Fruit fly (Drosophila melanogaster) whole organism, pupa: ENCODE data around the gene Drs.

Source experiments
- CG10348 ChIP-seq: fragments of 200-800 bp; sonication (Bioruptor generic); IDR thresholded peaks from 2 replicates; pipeline ENCODE4 v1.3.6; 2022; ENCODE audit warnings: missing biosample characterization, missing genetic modification characterization
- CG12605 ChIP-seq: fragments of 200-800 bp; sonication (Bioruptor generic); IDR thresholded peaks from 2 replicates; pipeline ENCODE4 v1.3.6; 2022; ENCODE audit warnings: missing biosample characterization, missing genetic modification characterization
- CG13204 ChIP-seq: fragments of 200-800 bp; sonication (Bioruptor generic); optimal IDR thresholded peaks from 2 replicates; lab custom pipeline; 2018; ENCODE audit warnings: missing biosample characterization, mild to moderate bottlenecking, missing genetic modification characterization, moderate library complexity
- CG14655 ChIP-seq: fragments of 200-800 bp; sonication (Bioruptor generic); optimal IDR thresholded peaks from 3 replicates; lab custom pipeline; 2017; ENCODE audit warnings: mild to moderate bottlenecking, missing biosample characterization, missing genetic modification reagents, missing genetic modification characterization
- CG15710 ChIP-seq: fragments of 200-800 bp; sonication (Bioruptor generic); optimal IDR thresholded peaks from 2 replicates; lab custom pipeline; 2018; ENCODE audit warnings: missing biosample characterization, mild to moderate bottlenecking, missing genetic modification characterization, moderate library complexity
- CG17806 ChIP-seq: fragments of 200-800 bp; sonication (Bioruptor generic); optimal IDR thresholded peaks from 2 replicates; lab custom pipeline; 2018; ENCODE audit warnings: missing biosample characterization, mild to moderate bottlenecking, missing genetic modification characterization, moderate library complexity
- CG32121 ChIP-seq: fragments of 200-800 bp; sonication (Bioruptor generic); IDR thresholded peaks from 2 replicates; pipeline ENCODE4 v1.3.6; 2022; ENCODE audit warnings: missing biosample characterization, missing genetic modification characterization
- CG34367 ChIP-seq: fragments of 200-800 bp; sonication (Bioruptor generic); optimal IDR thresholded peaks from 2 replicates; lab custom pipeline; 2018; ENCODE audit warnings: missing biosample characterization, mild to moderate bottlenecking, missing genetic modification characterization
- CG4496 ChIP-seq: fragments of 200-800 bp; sonication (Bioruptor generic); IDR thresholded peaks from 3 replicates; pipeline ENCODE4 v1.3.6; 2022; ENCODE audit warnings: missing biosample characterization, missing genetic modification characterization
- CG8159 ChIP-seq: fragments of 200-800 bp; sonication (Bioruptor generic); optimal IDR thresholded peaks from 3 replicates; lab custom pipeline; 2018; ENCODE audit warnings: missing biosample characterization, mild to moderate bottlenecking, missing genetic modification characterization, moderate library complexity
- CG8301 ChIP-seq: fragments of 200-800 bp; sonication (Bioruptor generic); optimal IDR thresholded peaks from 2 replicates; lab custom pipeline; 2018; ENCODE audit warnings: missing biosample characterization, mild to moderate bottlenecking, missing genetic modification characterization
- CG9948 ChIP-seq: fragments of 200-800 bp; sonication (Bioruptor generic); optimal IDR thresholded peaks from 2 replicates; lab custom pipeline; 2018; ENCODE audit warnings: missing biosample characterization, mild to moderate bottlenecking, missing genetic modification characterization, moderate library complexity
- D1 ChIP-seq: fragments of 200-800 bp; sonication (Bioruptor generic); optimal IDR thresholded peaks from 2 replicates; lab custom pipeline; 2018; ENCODE audit warnings: missing biosample characterization, mild to moderate bottlenecking, missing genetic modification characterization, moderate library complexity
- EcR ChIP-seq: fragments of 200-800 bp; sonication (Bioruptor generic); optimal IDR thresholded peaks from 3 replicates; lab custom pipeline; 2019; ENCODE audit warnings: missing biosample characterization, missing genetic modification characterization, mild to moderate bottlenecking, moderate library complexity, missing genetic modification reagents
- Ets98B ChIP-seq: fragments of 200-800 bp; sonication (Bioruptor generic); IDR thresholded peaks from 2 replicates; pipeline ENCODE4 v1.3.6; 2022; ENCODE audit warnings: missing biosample characterization, missing genetic modification characterization
- Pif1A ChIP-seq: fragments of 200-800 bp; sonication (Bioruptor generic); optimal IDR thresholded peaks from 3 replicates; lab custom pipeline; 2016; ENCODE audit warnings: missing biosample characterization, missing genetic modification characterization
- Pif1B ChIP-seq: fragments of 200-800 bp; sonication (Bioruptor generic); optimal IDR thresholded peaks from 3 replicates; lab custom pipeline; 2016; ENCODE audit warnings: missing biosample characterization, missing genetic modification characterization
- Snoo ChIP-seq: fragments of 200-800 bp; sonication (Bioruptor generic); optimal IDR thresholded peaks from 3 replicates; lab custom pipeline; 2017; ENCODE audit warnings: missing biosample characterization, mild to moderate bottlenecking, missing genetic modification characterization, inconsistent platforms
- fd96Ca ChIP-seq: fragments of 200-800 bp; sonication (Bioruptor generic); IDR thresholded peaks from 3 replicates; pipeline ENCODE4 v1.3.6; 2022; ENCODE audit warnings: missing biosample characterization, missing genetic modification characterization
- gl ChIP-seq: fragments of 200-800 bp; sonication (Bioruptor generic); optimal IDR thresholded peaks from 2 replicates; lab custom pipeline; 2018; ENCODE audit warnings: missing biosample characterization, mild to moderate bottlenecking, missing genetic modification characterization
- rn ChIP-seq: fragments of 200-800 bp; sonication (Bioruptor generic); IDR thresholded peaks from 2 replicates; pipeline ENCODE4 v1.3.6; 2022; ENCODE audit warnings: missing biosample characterization, missing genetic modification characterization

The Drs gene

dm6 chr3L:3369256-3369655 lies at the start of gene Drs:
TSS of gene Drs (plus strand) at chr3L:3369556.
- TF ChIP-seq CG10348 (GFP tag; lab: Robert Waterston, UW) (no peak), fd96Ca (no peak), CG32121 (GFP tag; lab: Robert Waterston, UW) (no peak), Pif1A (GFP tag; lab: Kevin White, UChicago) (no peak), EcR (GFP tag; lab: Kevin White, UChicago) (no peak), Pif1B (GFP tag; lab: Kevin White, UChicago) (no peak), Ets98B (GFP tag; lab: Robert Waterston, UW) (no peak), Snoo (tag; lab: Kevin White, UChicago) (no peak), CG17806 (tag; lab: Kevin White, UChicago) (no peak), CG8159 (tag; lab: Kevin White, UChicago) (no peak), CG12605 (GFP tag; lab: Robert Waterston, UW) (no peak), CG13204 (GFP tag; lab: Kevin White, UChicago) (no peak), CG15710 (no peak), rn (no peak), D1 (no peak), CG14655 (GFP tag; lab: Kevin White, UChicago) (no peak), CG8301 (tag; lab: Kevin White, UChicago) (no peak), CG9948 (tag; lab: Kevin White, UChicago) (no peak), CG34367 (tag; lab: Kevin White, UChicago) (no peak), gl (tag; lab: Kevin White, UChicago) (no peak)

DNA sequence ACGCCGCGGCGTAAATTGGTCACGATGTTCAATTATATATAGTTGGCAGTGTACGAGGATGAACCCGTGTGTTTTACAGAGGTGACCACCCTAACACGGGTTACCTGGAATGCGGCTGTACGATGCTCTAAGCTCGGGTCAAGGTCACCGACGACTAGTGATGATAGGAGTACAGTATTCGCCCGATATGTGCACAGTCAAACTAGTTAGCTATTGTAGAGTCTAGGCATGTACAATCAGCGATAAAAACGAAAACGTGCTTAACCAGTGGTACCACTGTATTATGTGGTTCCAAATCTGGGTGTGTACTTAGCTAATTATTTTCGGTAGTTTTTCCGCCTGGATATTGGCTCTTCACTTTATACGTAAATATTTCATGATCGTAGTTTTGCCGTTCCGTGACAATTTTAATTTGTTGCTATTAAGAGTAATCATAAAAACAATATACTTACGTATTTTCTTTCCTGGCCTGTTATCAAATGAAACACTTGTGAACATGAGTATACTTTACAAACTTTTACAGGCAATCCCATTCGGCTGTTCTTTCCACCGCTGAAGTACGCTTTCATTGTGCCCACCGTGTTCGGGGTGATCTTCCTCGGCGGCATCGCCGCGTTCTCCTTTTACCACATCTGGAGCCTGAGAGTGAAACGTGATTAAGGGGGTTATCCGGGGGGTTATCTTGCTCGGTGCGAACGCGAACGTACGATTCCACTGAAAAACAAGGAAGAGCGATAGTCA lies 49.2 kb upstream of the Drs start:
- no peak for TF ChIP-seq Pif1B (GFP tag; lab: Kevin White, UChicago)
- no peak for TF ChIP-seq CG17806 (tag; lab: Kevin White, UChicago)
- peak; percentile 65 for TF ChIP-seq EcR (GFP tag; lab: Kevin White, UChicago)
- no peak for TF ChIP-seq Pif1A (GFP tag; lab: Kevin White, UChicago)
- TF ChIP-seq CG9948 (tag; lab: Kevin White, UChicago), result peak; percentile 3
- peak; percentile 19 for TF ChIP-seq CG8301 (tag; lab: Kevin White, UChicago)
- no peak for TF ChIP-seq Ets98B (GFP tag; lab: Robert Waterston, UW)
- TF ChIP-seq CG14655 (GFP tag; lab: Kevin White, UChicago), result no peak
- no peak for TF ChIP-seq fd96Ca
- no peak for TF ChIP-seq rn
- no peak for TF ChIP-seq gl (tag; lab: Kevin White, UChicago)
- no peak for TF ChIP-seq CG15710
- TF ChIP-seq CG32121 (GFP tag; lab: Robert Waterston, UW), result no peak
- no peak for TF ChIP-seq CG12605 (GFP tag; lab: Robert Waterston, UW)
- no peak for TF ChIP-seq D1
- TF ChIP-seq CG34367 (tag; lab: Kevin White, UChicago), result no peak
- TF ChIP-seq Snoo (tag; lab: Kevin White, UChicago), result no peak
- TF ChIP-seq CG13204 (GFP tag; lab: Kevin White, UChicago), result no peak
- no peak for TF ChIP-seq CG4496 (GFP tag; lab: Robert Waterston, UW)
- TF ChIP-seq CG8159 (tag; lab: Kevin White, UChicago), result peak; percentile 14
- TF ChIP-seq CG10348 (GFP tag; lab: Robert Waterston, UW), result no peak

- no peak for TF ChIP-seq CG4496 (GFP tag; lab: Robert Waterston, UW)
- no peak for TF ChIP-seq Ets98B (GFP tag; lab: Robert Waterston, UW)
- no peak for TF ChIP-seq CG8301 (tag; lab: Kevin White, UChicago)
- no peak for TF ChIP-seq EcR (GFP tag; lab: Kevin White, UChicago)
- TF ChIP-seq Pif1B (GFP tag; lab: Kevin White, UChicago), result no peak
- TF ChIP-seq CG9948 (tag; lab: Kevin White, UChicago), result no peak
- no peak for TF ChIP-seq CG32121 (GFP tag; lab: Robert Waterston, UW)
- no peak for TF ChIP-seq CG34367 (tag; lab: Kevin White, UChicago)
- TF ChIP-seq CG12605 (GFP tag; lab: Robert Waterston, UW), result no peak
- no peak for TF ChIP-seq Snoo (tag; lab: Kevin White, UChicago)
- TF ChIP-seq CG13204 (GFP tag; lab: Kevin White, UChicago), result no peak
Measured at dm6 chr3L:3325597-3325924, 43.8 kb upstream of the Drs start.

DNA sequence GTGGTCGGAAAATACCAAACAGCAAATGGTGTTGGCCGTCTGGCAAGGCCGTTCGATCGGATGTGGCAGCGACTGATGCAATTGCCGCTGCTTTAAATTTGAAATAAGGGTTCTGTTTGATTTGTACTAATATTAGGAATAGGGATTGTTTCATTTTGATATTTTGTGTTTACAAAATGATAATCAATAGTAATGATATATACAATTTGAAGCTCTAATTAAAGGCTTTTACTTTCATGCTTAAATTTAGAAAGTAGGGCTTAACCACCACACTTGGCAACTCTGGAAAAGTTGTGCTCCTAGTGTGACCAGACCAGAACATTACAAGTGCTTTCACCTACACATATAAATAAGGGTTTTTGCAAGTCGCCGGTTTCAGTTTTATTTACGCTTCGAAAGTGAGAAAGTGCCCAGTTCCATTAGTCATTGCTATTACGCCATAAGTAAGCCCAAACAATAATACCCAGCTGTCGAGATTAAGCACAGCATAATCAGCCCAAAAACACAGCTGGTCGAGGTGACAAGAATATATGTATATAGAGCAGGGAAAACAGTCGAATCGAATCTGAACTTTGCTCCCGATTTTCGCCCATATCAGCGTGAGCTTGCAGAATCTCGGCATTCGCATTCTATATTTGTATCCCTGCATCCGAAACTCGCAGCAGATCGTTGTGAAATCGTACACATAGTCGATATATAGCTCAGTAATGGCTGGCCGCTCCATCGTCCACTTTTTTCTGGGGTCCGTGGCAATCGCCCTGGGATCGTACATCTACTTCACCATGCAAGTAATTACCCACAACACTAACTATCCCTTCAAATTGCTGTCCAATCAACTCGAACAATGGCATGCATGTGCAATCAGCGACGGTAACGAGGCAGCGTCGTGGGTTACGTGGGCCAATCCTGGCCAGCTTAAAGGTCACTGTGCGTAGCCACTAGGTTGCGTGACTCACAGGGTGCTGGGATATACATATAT lies 43.1 kb upstream of the Drs start, which contains the start of gene Gtpx:
Gene Gtpx, plus strand, starts transcription at position 341 of the 979 bp plus-strand sequence.
- peak; percentile 4 for TF ChIP-seq Snoo (tag; lab: Kevin White, UChicago)
- no peak for TF ChIP-seq CG10348 (GFP tag; lab: Robert Waterston, UW)
- TF ChIP-seq CG8159 (tag; lab: Kevin White, UChicago), result no peak
- TF ChIP-seq CG8301 (tag; lab: Kevin White, UChicago), result peak; percentile 24
- peak; percentile 40 for TF ChIP-seq Pif1A (GFP tag; lab: Kevin White, UChicago)
- TF ChIP-seq D1, result no peak
- no peak for TF ChIP-seq CG15710
- no peak for TF ChIP-seq EcR (GFP tag; lab: Kevin White, UChicago)
- TF ChIP-seq CG13204 (GFP tag; lab: Kevin White, UChicago), result no peak
- TF ChIP-seq rn, result no peak
- TF ChIP-seq CG12605 (GFP tag; lab: Robert Waterston, UW), result no peak; the same call in 1 of the 2 replicates
- no peak for TF ChIP-seq CG32121 (GFP tag; lab: Robert Waterston, UW)
- no peak for TF ChIP-seq fd96Ca
- peak; percentile 48; the same call in 2 of the 3 replicates for TF ChIP-seq CG4496 (GFP tag; lab: Robert Waterston, UW)
- peak; percentile 67 for TF ChIP-seq gl (tag; lab: Kevin White, UChicago)
- TF ChIP-seq Ets98B (GFP tag; lab: Robert Waterston, UW), result peak; percentile 38; the same call in 1 of the 2 replicates
- TF ChIP-seq CG17806 (tag; lab: Kevin White, UChicago), result no peak
- TF ChIP-seq CG14655 (GFP tag; lab: Kevin White, UChicago), result no peak
- peak; percentile 40 for TF ChIP-seq CG34367 (tag; lab: Kevin White, UChicago)
- TF ChIP-seq Pif1B (GFP tag; lab: Kevin White, UChicago), result peak; percentile 17
- no peak for TF ChIP-seq CG9948 (tag; lab: Kevin White, UChicago)
